Worm (Caenorhabditis elegans) whole organism, late embryonic: ENCODE measurements around the gene T25B9.12.

Source experiments
- K09A11.1 ChIP-seq: sonication (generic microtip); optimal IDR thresholded peaks from 2 replicates; lab custom pipeline; 2017; ENCODE audit warnings: antibody characterized with exemption, mild to moderate bottlenecking, missing genetic modification characterization, missing compliant biosample characterization; ENCODE audit not compliant: insufficient read depth
- Y22D7AL.16 ChIP-seq: sonication (generic microtip); optimal IDR thresholded peaks from 2 replicates; lab custom pipeline; 2016; ENCODE audit warnings: missing genetic modification characterization, missing compliant biosample characterization
- ama-1 ChIP-seq: fragments of 150-350 bp; optimal IDR thresholded peaks from 2 replicates; lab custom pipeline; 2014
- ceh-18 ChIP-seq: sonication (generic microtip); optimal IDR thresholded peaks from 2 replicates; lab custom pipeline; 2016; ENCODE audit warnings: missing genetic modification characterization, missing compliant biosample characterization
- ceh-22 ChIP-seq: sonication (generic microtip); optimal IDR thresholded peaks from 2 replicates; lab custom pipeline; 2017; ENCODE audit warnings: missing biosample characterization, missing genetic modification characterization
- fkh-10 ChIP-seq: fragments of 150-350 bp; optimal IDR thresholded peaks from 2 replicates; lab custom pipeline; 2014; ENCODE audit warnings: missing biosample characterization, missing genetic modification reagents, missing genetic modification characterization
- fkh-6 ChIP-seq: sonication (generic microtip); optimal IDR thresholded peaks from 2 replicates; lab custom pipeline; 2016; ENCODE audit warnings: missing genetic modification characterization, missing compliant biosample characterization
- nhr-11 ChIP-seq: fragments of 150-350 bp; optimal IDR thresholded peaks from 2 replicates; lab custom pipeline; 2014; ENCODE audit warnings: missing biosample characterization, missing genetic modification characterization
- pag-3 ChIP-seq: sonication (generic microtip); optimal IDR thresholded peaks from 2 replicates; lab custom pipeline; 2016; ENCODE audit warnings: missing compliant biosample characterization, missing genetic modification characterization, borderline replicate concordance
- rnt-1 ChIP-seq: sonication (generic microtip); optimal IDR thresholded peaks from 2 replicates; lab custom pipeline; 2016; ENCODE audit warnings: missing genetic modification characterization, missing compliant biosample characterization
- sox-4 ChIP-seq: sonication (generic microtip); optimal IDR thresholded peaks from 2 replicates; lab custom pipeline; 2017; ENCODE audit warnings: mild to moderate bottlenecking, missing genetic modification characterization, inconsistent platforms, missing compliant biosample characterization

DNA sequence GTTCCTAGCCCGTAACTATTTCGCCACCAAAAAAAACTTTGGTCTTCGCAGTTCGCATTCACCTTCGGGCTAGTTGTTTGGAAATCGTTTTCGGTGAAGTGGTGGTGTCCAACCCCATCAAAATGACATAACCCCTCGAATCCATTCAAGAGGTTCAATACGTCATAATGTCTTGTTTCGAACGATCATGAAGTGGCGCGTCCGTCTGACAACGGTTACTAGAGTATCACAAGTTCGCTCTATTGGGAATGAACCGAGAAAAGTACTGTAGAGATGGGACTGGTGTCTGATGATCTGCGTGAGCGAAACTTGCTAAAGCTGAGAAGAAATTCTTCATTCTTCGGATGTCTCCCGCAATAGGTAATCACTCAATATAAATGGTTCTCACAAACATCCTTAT lies 37.4 kb upstream of the T25B9.12 start, which contains the start of gene ZC168.2:
- TF ChIP-seq K09A11.1 (tag; lab: Kevin White, UChicago) (no peak), ceh-18 (tag; lab: Kevin White, UChicago) (no peak), nhr-11 (no peak), fkh-10 (GFP tag; lab: Kevin White, UChicago) (no peak), rnt-1 (no peak), ama-1 (lab: Kevin White, UChicago) (no peak), sox-4 (tag; lab: Kevin White, UChicago) (no peak), Y22D7AL.16 (tag; lab: Kevin White, UChicago) (no peak), fkh-6 (tag; lab: Kevin White, UChicago) (no peak), ceh-22 (no peak), pag-3 (tag; lab: Kevin White, UChicago) (no peak)
